1 worm cellular context compared by ENCODE assay signal in genomic region chrIV:10347528-10347927, ce11.
TF ChIP-seq lines count a peak whose summit lies in the region.

No protein-coding gene starts in this region.

TF ChIP-seq in whole organism, L1 larva, 84 proteins besides CTCF, POLR2A, EP300 and RAD21 (continued from another document):
- no peak for TF ChIP-seq efl-1 (optimal IDR thresholded peaks at IDR 0.05; lab: Kevin White, UChicago)
- TF ChIP-seq efl-1 (GFP tag; optimal IDR thresholded peaks at IDR 0.05 in 1 of 2; lab: Kevin White, UChicago), result peak in 1 of 2 experiments; percentile 60
- TF ChIP-seq nhr-76 (tag; optimal IDR thresholded peaks at IDR 0.05; lab: Kevin White, UChicago), result no peak
- no peak for TF ChIP-seq ztf-11 (tag; optimal IDR thresholded peaks at IDR 0.05; lab: Kevin White, UChicago)
- TF ChIP-seq egl-13 (tag; optimal IDR thresholded peaks at IDR 0.05; lab: Kevin White, UChicago), result no peak
- TF ChIP-seq zag-1 (tag; optimal IDR thresholded peaks at IDR 0.05; lab: Kevin White, UChicago), result no peak
- no peak for TF ChIP-seq mdl-1 (tag; optimal IDR thresholded peaks at IDR 0.05; lab: Kevin White, UChicago)
- no peak for TF ChIP-seq blmp-1 (tag; optimal IDR thresholded peaks at IDR 0.05; lab: Kevin White, UChicago)
- TF ChIP-seq ceh-8 (GFP tag; optimal IDR thresholded peaks at IDR 0.05; lab: Kevin White, UChicago), result no peak
- TF ChIP-seq aly-2 (tag; optimal IDR thresholded peaks at IDR 0.05; lab: Kevin White, UChicago), result no peak
- no peak for TF ChIP-seq alr-1 (tag; optimal IDR thresholded peaks at IDR 0.05; lab: Kevin White, UChicago; ENCODE audit: borderline replicate concordance)
- no peak for TF ChIP-seq ceh-88 (GFP tag; IDR thresholded peaks at IDR 0.05; lab: Robert Waterston, UW)
- no peak for TF ChIP-seq unc-30 (tag; optimal IDR thresholded peaks at IDR 0.05; lab: Kevin White, UChicago)
- TF ChIP-seq mab-9 (GFP tag; IDR thresholded peaks at IDR 0.05; lab: Robert Waterston, UW), result no peak
- no peak for TF ChIP-seq fkh-8 (tag; optimal IDR thresholded peaks at IDR 0.05; lab: Kevin White, UChicago)
- no peak for TF ChIP-seq fkh-4 (tag; optimal IDR thresholded peaks at IDR 0.05; lab: Kevin White, UChicago; ENCODE audit: borderline replicate concordance)
- TF ChIP-seq unc-86 (tag; optimal IDR thresholded peaks at IDR 0.05; lab: Kevin White, UChicago), result peak; percentile 3
